Worm (Caenorhabditis elegans) whole organism, young adult: ENCODE measurements around the gene F56A8.8.

Experiments
- B0336.3 ChIP-seq: fragments of 200-800 bp; sonication (Bioruptor generic); IDR thresholded peaks from 2 replicates; pipeline ENCODE4 v1.3.6; 2022; ENCODE audit warnings: missing genetic modification characterization, missing compliant biosample characterization
- Y53G8AR.9 ChIP-seq: fragments of 200-800 bp; sonication (Bioruptor generic); conservative IDR thresholded peaks from 2 replicates; pipeline ENCODE4 v1.3.6; 2022; ENCODE audit warnings: missing genetic modification reagents, missing genetic modification characterization, missing compliant biosample characterization
- Y79H2A.3 ChIP-seq: fragments of 200-800 bp; sonication (Bioruptor generic); conservative IDR thresholded peaks from 2 replicates; pipeline ENCODE4 v1.3.6; 2022; ENCODE audit warnings: missing genetic modification reagents, missing genetic modification characterization, missing compliant biosample characterization
- Y95B8A.8 ChIP-seq: fragments of 200-800 bp; sonication (Bioruptor generic); IDR thresholded peaks from 2 replicates; pipeline ENCODE4 v1.3.6; 2022; ENCODE audit warnings: missing genetic modification reagents, missing genetic modification characterization, missing compliant biosample characterization
- ama-1 ChIP-seq, 3 experiments: fragments of 150-350 bp in 1 of 3; sonication (generic microtip) in 2 of 3; optimal IDR thresholded peaks; 2 replicates each; lab custom pipeline; 2014 to 2018; ENCODE audit warnings: missing biosample characterization in 2 of 3, missing genetic modification characterization in 2 of 3, missing genetic modification reagents in 2 of 3
- attf-5 ChIP-seq: fragments of 200-800 bp; sonication (Bioruptor generic); optimal IDR thresholded peaks from 2 replicates; lab custom pipeline; 2018; ENCODE audit warnings: mild to moderate bottlenecking, missing genetic modification characterization, missing compliant biosample characterization
- ceh-27 ChIP-seq: fragments of 200-800 bp; sonication (Bioruptor generic); optimal IDR thresholded peaks from 2 replicates; lab custom pipeline; 2018; ENCODE audit warnings: mild to moderate bottlenecking, missing genetic modification characterization, moderate library complexity, missing compliant biosample characterization
- ceh-79 ChIP-seq: sonication (generic microtip); optimal IDR thresholded peaks from 2 replicates; lab custom pipeline; 2017; ENCODE audit warnings: mild to moderate bottlenecking, missing genetic modification characterization, missing compliant biosample characterization
- hsf-1 ChIP-seq: fragments of 200-800 bp; sonication (Bioruptor generic); IDR thresholded peaks from 2 replicates; pipeline ENCODE4 v1.3.6; 2022; ENCODE audit warnings: missing genetic modification reagents, missing genetic modification characterization, missing compliant biosample characterization
- lag-1 ChIP-seq: fragments of 200-800 bp; sonication (Bioruptor generic); IDR thresholded peaks from 2 replicates; pipeline ENCODE4 v1.3.6; 2022; ENCODE audit warnings: missing genetic modification reagents, missing genetic modification characterization, missing compliant biosample characterization
- pha-4 ChIP-seq: fragments of 150-350 bp; sonication (generic microtip); optimal IDR thresholded peaks from 2 replicates; lab custom pipeline; 2014; ENCODE audit warnings: missing biosample characterization, missing genetic modification reagents, missing genetic modification characterization
- ztf-18 ChIP-seq: sonication (generic microtip); optimal IDR thresholded peaks from 2 replicates; lab custom pipeline; 2016; ENCODE audit warnings: missing genotype, mild to moderate bottlenecking, missing genetic modification characterization, missing compliant biosample characterization

- TF ChIP-seq pha-4 (tag; lab: Kevin White, UChicago) = no peak
- no peak for TF ChIP-seq hsf-1 (GFP tag; lab: Robert Waterston, UW)
- no peak for TF ChIP-seq ceh-27 (GFP tag; lab: Kevin White, UChicago)
- TF ChIP-seq Y53G8AR.9 (GFP tag; lab: Robert Waterston, UW) = no peak
- no peak for TF ChIP-seq Y95B8A.8 (GFP tag; lab: Robert Waterston, UW)
- TF ChIP-seq ztf-18 (tag; lab: Kevin White, UChicago) = no peak
- TF ChIP-seq ama-1 (optimal IDR thresholded peaks at IDR 0.05; lab: Kevin White, UChicago) = no peak
- TF ChIP-seq ama-1 (GFP tag; optimal IDR thresholded peaks at IDR 0.05; lab: Kevin White, UChicago) = no peak
- TF ChIP-seq attf-5 = no peak
- no peak for TF ChIP-seq B0336.3 (GFP tag; lab: Robert Waterston, UW)
- no peak for TF ChIP-seq Y79H2A.3 (GFP tag; lab: Robert Waterston, UW)
- TF ChIP-seq ceh-79 (tag; lab: Kevin White, UChicago) = no peak
- TF ChIP-seq lag-1 (GFP tag; lab: Robert Waterston, UW) = no peak
Observed at ce11 chrIII:13246265-13246664, 39.3 kb upstream of the F56A8.8 start, which contains the start of gene anoh-1.
